Worm (Caenorhabditis elegans) whole organism, young adult: Measurements from ENCODE around the gene rin-1.

Experiments
- B0019.2 ChIP-seq: fragments of 200-800 bp; sonication (Bioruptor generic); conservative IDR thresholded peaks from 2 replicates; pipeline ENCODE4 v1.3.6; 2022; ENCODE audit warnings: missing genetic modification reagents, missing genetic modification characterization, missing compliant biosample characterization
- B0035.1 ChIP-seq: sonication (generic microtip); optimal IDR thresholded peaks from 2 replicates; lab custom pipeline; 2016; ENCODE audit warnings: missing genetic modification characterization, mild to moderate bottlenecking, missing compliant biosample characterization, missing genotype, missing genetic modification reagents
- B0336.3 ChIP-seq: fragments of 200-800 bp; sonication (Bioruptor generic); IDR thresholded peaks from 2 replicates; pipeline ENCODE4 v1.3.6; 2022; ENCODE audit warnings: missing genetic modification characterization, missing compliant biosample characterization
- F22D6.2 ChIP-seq: sonication (generic microtip); optimal IDR thresholded peaks from 2 replicates; lab custom pipeline; 2016; ENCODE audit warnings: mild to moderate bottlenecking, missing genetic modification characterization, missing compliant biosample characterization
- F39B2.1 ChIP-seq: fragments of 200-800 bp; sonication (Bioruptor generic); IDR thresholded peaks from 2 replicates; pipeline ENCODE4 v1.3.6; 2022; ENCODE audit warnings: missing genetic modification reagents, missing genetic modification characterization, missing compliant biosample characterization
- F52B5.7 ChIP-seq: sonication (generic microtip); optimal IDR thresholded peaks from 2 replicates; lab custom pipeline; 2016; ENCODE audit warnings: mild to moderate bottlenecking, missing genetic modification characterization, missing compliant biosample characterization
- F55B11.4 ChIP-seq: sonication (generic microtip); optimal IDR thresholded peaks from 2 replicates; lab custom pipeline; 2016; ENCODE audit warnings: missing compliant biosample characterization, missing genetic modification characterization, borderline replicate concordance; ENCODE audit not compliant: insufficient read depth
- K12H6.12 ChIP-seq: fragments of 200-800 bp; sonication (Bioruptor generic); optimal IDR thresholded peaks from 2 replicates; lab custom pipeline; 2018; ENCODE audit warnings: mild to moderate bottlenecking, missing genetic modification characterization, missing compliant biosample characterization
- T26A5.8 ChIP-seq: sonication (generic microtip); optimal IDR thresholded peaks from 2 replicates; lab custom pipeline; 2016; ENCODE audit warnings: missing genetic modification characterization, missing compliant biosample characterization
- Y53G8AR.9 ChIP-seq: fragments of 200-800 bp; sonication (Bioruptor generic); conservative IDR thresholded peaks from 2 replicates; pipeline ENCODE4 v1.3.6; 2022; ENCODE audit warnings: missing genetic modification reagents, missing genetic modification characterization, missing compliant biosample characterization
- Y56A3A.18 ChIP-seq: fragments of 200-800 bp; sonication (Bioruptor generic); IDR thresholded peaks from 2 replicates; pipeline ENCODE4 v1.3.6; 2022; ENCODE audit warnings: missing genetic modification reagents, missing genetic modification characterization, missing compliant biosample characterization
- Y67H2A.10 ChIP-seq: fragments of 200-800 bp; sonication (Bioruptor generic); conservative IDR thresholded peaks from 2 replicates; pipeline ENCODE4 v1.3.6; 2022; ENCODE audit warnings: missing genetic modification reagents, missing genetic modification characterization, missing compliant biosample characterization
- Y95B8A.8 ChIP-seq: fragments of 200-800 bp; sonication (Bioruptor generic); IDR thresholded peaks from 2 replicates; pipeline ENCODE4 v1.3.6; 2022; ENCODE audit warnings: missing genetic modification reagents, missing genetic modification characterization, missing compliant biosample characterization
- akir-1 ChIP-seq: fragments of 200-800 bp; sonication (Bioruptor generic); optimal IDR thresholded peaks from 2 replicates; lab custom pipeline; 2018; ENCODE audit warnings: mild to moderate bottlenecking, missing genetic modification characterization, moderate library complexity, missing compliant biosample characterization
- aptf-3 ChIP-seq: fragments of 200-800 bp; sonication (Bioruptor generic); IDR thresholded peaks from 2 replicates; pipeline ENCODE4 v1.3.6; 2022; ENCODE audit warnings: missing genetic modification characterization, missing compliant biosample characterization
- attf-3 ChIP-seq: fragments of 200-800 bp; sonication (Bioruptor generic); conservative IDR thresholded peaks from 2 replicates; pipeline ENCODE4 v1.3.6; 2022; ENCODE audit warnings: missing genetic modification reagents, missing genetic modification characterization, missing compliant biosample characterization
- bed-1 ChIP-seq: fragments of 200-800 bp; sonication (Bioruptor generic); IDR thresholded peaks from 2 replicates; pipeline ENCODE4 v1.3.6; 2022; ENCODE audit warnings: missing genetic modification reagents, missing genetic modification characterization, missing compliant biosample characterization
- ceh-27 ChIP-seq: fragments of 200-800 bp; sonication (Bioruptor generic); optimal IDR thresholded peaks from 2 replicates; lab custom pipeline; 2018; ENCODE audit warnings: mild to moderate bottlenecking, missing genetic modification characterization, moderate library complexity, missing compliant biosample characterization
- ceh-58 ChIP-seq: fragments of 200-800 bp; sonication (Bioruptor generic); IDR thresholded peaks from 2 replicates; pipeline ENCODE4 v1.3.6; 2022; ENCODE audit warnings: missing genetic modification characterization, missing compliant biosample characterization
- ceh-79 ChIP-seq: sonication (generic microtip); optimal IDR thresholded peaks from 2 replicates; lab custom pipeline; 2017; ENCODE audit warnings: mild to moderate bottlenecking, missing genetic modification characterization, missing compliant biosample characterization
- ceh-91 ChIP-seq: fragments of 200-800 bp; sonication (Bioruptor generic); IDR thresholded peaks from 2 replicates; pipeline ENCODE4 v1.3.6; 2022; ENCODE audit warnings: missing genetic modification reagents, missing genetic modification characterization, missing compliant biosample characterization
- dox-1 ChIP-seq: fragments of 200-800 bp; sonication (Bioruptor generic); IDR thresholded peaks from 2 replicates; pipeline ENCODE4 v1.3.6; 2022; ENCODE audit warnings: missing genetic modification reagents, missing genetic modification characterization, missing compliant biosample characterization
- egl-44 ChIP-seq: fragments of 200-800 bp; sonication (Bioruptor generic); IDR thresholded peaks from 2 replicates; pipeline ENCODE4 v1.3.6; 2022; ENCODE audit warnings: missing genetic modification reagents, missing genetic modification characterization, missing compliant biosample characterization
- ekl-4 ChIP-seq: fragments of 200-800 bp; sonication (Bioruptor generic); IDR thresholded peaks from 2 replicates; pipeline ENCODE4 v1.3.6; 2022; ENCODE audit warnings: missing genetic modification reagents, missing genetic modification characterization, missing compliant biosample characterization
- gei-17 ChIP-seq: fragments of 200-800 bp; sonication (Bioruptor generic); optimal IDR thresholded peaks from 2 replicates; lab custom pipeline; 2018; ENCODE audit warnings: mild to moderate bottlenecking, missing genetic modification characterization, missing compliant biosample characterization
- hlh-26 ChIP-seq: fragments of 200-800 bp; sonication (Bioruptor generic); conservative IDR thresholded peaks from 2 replicates; pipeline ENCODE4 v1.3.6; 2022; ENCODE audit warnings: missing genetic modification reagents, missing genetic modification characterization, missing compliant biosample characterization
- hrde-1 ChIP-seq: sonication (generic microtip); optimal IDR thresholded peaks from 2 replicates; lab custom pipeline; 2016; ENCODE audit warnings: missing genetic modification characterization, mild to moderate bottlenecking, missing compliant biosample characterization, moderate library complexity, missing genotype, missing genetic modification reagents, borderline replicate concordance
- let-607 ChIP-seq, 2 experiments: fragments of 200-800 bp in 1 of 2; sonication (Bioruptor generic) in 1 of 2; sonication (generic microtip) in 1 of 2; optimal IDR thresholded peaks; 2 replicates each; lab custom pipeline; 2016 to 2018; ENCODE audit warnings: mild to moderate bottlenecking in 2 of 2, missing compliant biosample characterization in 2 of 2, missing genetic modification characterization in 2 of 2, moderate library complexity in 2 of 2, missing genotype in 1 of 2
- lin-54 ChIP-seq: fragments of 200-800 bp; sonication (Bioruptor generic); optimal IDR thresholded peaks from 2 replicates; lab custom pipeline; 2018; ENCODE audit warnings: mild to moderate bottlenecking, missing genetic modification characterization, missing compliant biosample characterization
- lsy-27 ChIP-seq: sonication (generic microtip); optimal IDR thresholded peaks from 2 replicates; lab custom pipeline; 2017; ENCODE audit warnings: missing genetic modification characterization, mild to moderate bottlenecking, missing compliant biosample characterization, antibody characterized with exemption, missing genotype, borderline replicate concordance; ENCODE audit not compliant: insufficient read depth
- madf-6 ChIP-seq: fragments of 200-800 bp; sonication (Bioruptor generic); IDR thresholded peaks from 2 replicates; pipeline ENCODE4 v1.3.6; 2022; ENCODE audit warnings: missing genetic modification reagents, missing genetic modification characterization, missing compliant biosample characterization
- nfyb-1 ChIP-seq: fragments of 200-800 bp; sonication (Bioruptor generic); IDR thresholded peaks from 2 replicates; pipeline ENCODE4 v1.3.6; 2022; ENCODE audit warnings: missing genetic modification reagents, missing genetic modification characterization, missing compliant biosample characterization
- nhr-27 ChIP-seq: fragments of 200-800 bp; sonication (Bioruptor generic); optimal IDR thresholded peaks from 2 replicates; lab custom pipeline; 2018; ENCODE audit warnings: mild to moderate bottlenecking, missing genetic modification characterization, moderate library complexity, missing compliant biosample characterization
- nhr-80 ChIP-seq: sonication (generic microtip); optimal IDR thresholded peaks from 2 replicates; lab custom pipeline; 2016; ENCODE audit warnings: missing genetic modification characterization, missing compliant biosample characterization
- rcor-1 ChIP-seq: fragments of 200-800 bp; sonication (Bioruptor generic); IDR thresholded peaks from 2 replicates; pipeline ENCODE4 v1.3.6; 2022; ENCODE audit warnings: missing genetic modification reagents, missing genetic modification characterization, missing compliant biosample characterization
- rpc-1 ChIP-seq, 2 experiments: fragments of 150-350 bp in 1 of 2; sonication (generic microtip) in 1 of 2; optimal IDR thresholded peaks; 2 replicates each; lab custom pipeline; 2014 to 2018; ENCODE audit warnings: missing biosample characterization in 1 of 2, missing genetic modification characterization in 1 of 2, missing genetic modification reagents in 1 of 2, missing genotype in 1 of 2
- sdz-38 ChIP-seq: sonication (generic microtip); optimal IDR thresholded peaks from 2 replicates; lab custom pipeline; 2016; ENCODE audit warnings: missing genotype, missing genetic modification characterization, missing compliant biosample characterization
- sea-2 ChIP-seq: fragments of 200-800 bp; sonication (Bioruptor generic); IDR thresholded peaks from 2 replicates; pipeline ENCODE4 v1.3.6; 2022; ENCODE audit warnings: missing genetic modification characterization, missing compliant biosample characterization
- snpc-1.1 ChIP-seq: sonication (generic microtip); optimal IDR thresholded peaks from 2 replicates; lab custom pipeline; 2017; ENCODE audit warnings: missing genetic modification characterization, mild to moderate bottlenecking, missing compliant biosample characterization, antibody characterized with exemption, moderate library complexity, missing genotype, missing genetic modification reagents; ENCODE audit not compliant: insufficient read depth
- snpc-1.3 ChIP-seq: sonication (generic microtip); optimal IDR thresholded peaks from 2 replicates; lab custom pipeline; 2017; ENCODE audit warnings: missing genetic modification characterization, mild to moderate bottlenecking, missing compliant biosample characterization, antibody characterized with exemption, moderate library complexity, missing genotype, missing genetic modification reagents; ENCODE audit not compliant: insufficient read depth
- snpc-4 ChIP-seq, 5 experiments: fragments of 150-350 bp in 1 of 5; sonication (generic microtip) in 4 of 5; optimal IDR thresholded peaks; 2 replicates each; lab custom pipeline; 2014 to 2018; ENCODE audit warnings: missing genetic modification characterization in 5 of 5, missing biosample characterization in 3 of 5, antibody characterized with exemption in 2 of 5, mild to moderate bottlenecking in 2 of 5, missing compliant biosample characterization in 2 of 5, missing genotype in 2 of 5, moderate library complexity in 2 of 5, missing genetic modification reagents in 1 of 5
- tbp1 ChIP-seq: fragments of 200-800 bp; sonication (Bioruptor generic); optimal IDR thresholded peaks from 2 replicates; lab custom pipeline; 2018; ENCODE audit warnings: mild to moderate bottlenecking, missing genetic modification characterization, missing compliant biosample characterization
- unc-62 ChIP-seq: fragments of 150-350 bp; optimal IDR thresholded peaks from 2 replicates; lab custom pipeline; 2014; ENCODE audit warnings: missing biosample characterization, missing genetic modification reagents, missing genetic modification characterization
- ztf-22 ChIP-seq: fragments of 200-800 bp; sonication (Bioruptor generic); optimal IDR thresholded peaks from 2 replicates; lab custom pipeline; 2018; ENCODE audit warnings: mild to moderate bottlenecking, missing genetic modification characterization, moderate library complexity, missing compliant biosample characterization
- ztf-25 ChIP-seq: fragments of 200-800 bp; sonication (Bioruptor generic); IDR thresholded peaks from 2 replicates; pipeline ENCODE4 v1.3.6; 2022; ENCODE audit warnings: missing genetic modification reagents, missing genetic modification characterization, missing compliant biosample characterization

The rin-1 gene

ce11 chrV:14835075-14835991 is 19.9 kb upstream of the rin-1 start (continued):
- peak; percentile 91 for TF ChIP-seq madf-6 (GFP tag; lab: Robert Waterston, UW)
- no peak for TF ChIP-seq aptf-3 (GFP tag; lab: Robert Waterston, UW)
- TF ChIP-seq let-607 (tag; optimal IDR thresholded peaks at IDR 0.05; lab: Kevin White, UChicago): no peak
- TF ChIP-seq lsy-27 (tag; lab: Kevin White, UChicago): no peak
- no peak for TF ChIP-seq nhr-27
- no peak for TF ChIP-seq rpc-1 (optimal IDR thresholded peaks at IDR 0.05; lab: Kevin White, UChicago)
- no peak for TF ChIP-seq rpc-1 (tag; optimal IDR thresholded peaks at IDR 0.05; lab: Kevin White, UChicago)
- no peak for TF ChIP-seq unc-62 (GFP tag; lab: Kevin White, UChicago)
- TF ChIP-seq Y53G8AR.9 (GFP tag; lab: Robert Waterston, UW): no peak
- no peak for TF ChIP-seq snpc-1.3 (tag; lab: Kevin White, UChicago)
- no peak for TF ChIP-seq tbp1 (GFP tag; lab: Kevin White, UChicago)
- TF ChIP-seq ceh-27 (GFP tag; lab: Kevin White, UChicago): no peak
- no peak for TF ChIP-seq snpc-1.1 (tag; lab: Kevin White, UChicago)
- no peak for TF ChIP-seq akir-1 (GFP tag; lab: Kevin White, UChicago)
- TF ChIP-seq ztf-25 (GFP tag; lab: Robert Waterston, UW): no peak
- TF ChIP-seq T26A5.8 (tag; lab: Kevin White, UChicago): no peak
- peak; percentile 55 for TF ChIP-seq ceh-91
- TF ChIP-seq bed-1: no peak
- no peak for TF ChIP-seq B0035.1 (tag; lab: Kevin White, UChicago)
- no peak for TF ChIP-seq F52B5.7 (tag; lab: Kevin White, UChicago)
- no peak for TF ChIP-seq Y56A3A.18 (GFP tag; lab: Robert Waterston, UW)
- no peak for TF ChIP-seq Y95B8A.8 (GFP tag; lab: Robert Waterston, UW)
- no peak for TF ChIP-seq sea-2 (GFP tag; lab: Robert Waterston, UW)
- no peak for TF ChIP-seq nhr-80 (tag; lab: Kevin White, UChicago)
- TF ChIP-seq F39B2.1 (GFP tag; lab: Robert Waterston, UW): no peak
- no peak for TF ChIP-seq attf-3 (GFP tag; lab: Robert Waterston, UW)
- no peak for TF ChIP-seq nfyb-1 (GFP tag; lab: Robert Waterston, UW)
- TF ChIP-seq F22D6.2 (tag; lab: Kevin White, UChicago): no peak
- no peak for TF ChIP-seq lin-54
- TF ChIP-seq ceh-79 (tag; lab: Kevin White, UChicago): no peak
- no peak for TF ChIP-seq gei-17 (GFP tag; lab: Kevin White, UChicago)
- TF ChIP-seq ztf-22: no peak
- TF ChIP-seq ceh-58: no peak
- TF ChIP-seq sdz-38 (tag; lab: Kevin White, UChicago): no peak
- TF ChIP-seq hrde-1 (tag; lab: Kevin White, UChicago): no peak
- 0 out of 2 replicates have a peak, but pooled peaks have one; percentile 26 for TF ChIP-seq B0336.3
- TF ChIP-seq egl-44 (GFP tag; lab: Robert Waterston, UW): no peak
- no peak for TF ChIP-seq Y67H2A.10 (GFP tag; lab: Robert Waterston, UW)
- TF ChIP-seq snpc-4 (GFP tag; optimal IDR thresholded peaks at IDR 0.05; lab: Kevin White, UChicago): no peak
- TF ChIP-seq snpc-4 (tag; optimal IDR thresholded peaks at IDR 0.05; lab: Kevin White, UChicago): no peak
- TF ChIP-seq B0019.2 (GFP tag; lab: Robert Waterston, UW): no peak
- TF ChIP-seq K12H6.12 (tag; lab: Kevin White, UChicago): peak; percentile 24
- TF ChIP-seq dox-1 (GFP tag; lab: Robert Waterston, UW): 0 out of 2 replicates have a peak, but pooled peaks have one; percentile 21
- no peak for TF ChIP-seq rcor-1 (GFP tag; lab: Robert Waterston, UW)
- no peak for TF ChIP-seq ekl-4 (GFP tag; lab: Robert Waterston, UW)
- TF ChIP-seq hlh-26 (GFP tag; lab: Robert Waterston, UW): no peak
- no peak for TF ChIP-seq F55B11.4 (tag; lab: Kevin White, UChicago)
